Worm (Caenorhabditis elegans): Measurements from ENCODE around the gene srd-63.

ce11 chrV:16382949-16383348 is 10.7 kb downstream of the srd-63 start:
- no peak for TF ChIP-seq tbx-8 (GFP tag; optimal IDR thresholded peaks at IDR 0.05)
- no peak for TF ChIP-seq nhr-28 (tag; optimal IDR thresholded peaks at IDR 0.05)
- TF ChIP-seq mep-1 (tag; optimal IDR thresholded peaks at IDR 0.05) = no peak
- no peak for TF ChIP-seq snpc-4 (tag; optimal IDR thresholded peaks at IDR 0.05)
- TF ChIP-seq unc-39 (tag; optimal IDR thresholded peaks at IDR 0.05) = no peak
- TF ChIP-seq M03D4.4 (tag; optimal IDR thresholded peaks at IDR 0.05) = no peak

Measured in whole organism, mixed stage, embryonic.